Worm (Caenorhabditis elegans) whole organism, L4/young adult: ENCODE data around the gene col-130.

ENCODE experiments used
- W03F9.2 ChIP-seq: fragments of 150-350 bp; optimal IDR thresholded peaks from 2 replicates; lab custom pipeline; 2014; ENCODE audit warnings: missing biosample characterization, missing genetic modification characterization
- dao-5 ChIP-seq: sonication (generic microtip); optimal IDR thresholded peaks from 2 replicates; lab custom pipeline; 2016; ENCODE audit warnings: missing genotype, missing genetic modification characterization, moderate library complexity, missing compliant biosample characterization
- him-1 ChIP-seq: sonication (generic microtip); optimal IDR thresholded peaks from 2 replicates; lab custom pipeline; 2016; ENCODE audit warnings: missing genotype, missing genetic modification reagents, missing genetic modification characterization, missing compliant biosample characterization

- TF ChIP-seq him-1 (tag; lab: Kevin White, UChicago), result no peak
- TF ChIP-seq W03F9.2 (tag; lab: Kevin White, UChicago), result no peak
- TF ChIP-seq dao-5 (tag; lab: Kevin White, UChicago), result no peak
Observed at ce11 chrIV:12435442-12435841, 7.1 kb upstream of the col-130 start, which contains the start of gene irg-4.
